Worm (Caenorhabditis elegans) whole organism, late embryonic: ENCODE data around the gene F47G3.4.

Experiments used
- C08G9.2 ChIP-seq: sonication (generic microtip); optimal IDR thresholded peaks from 2 replicates; lab custom pipeline; 2016; ENCODE audit warnings: mild to moderate bottlenecking, missing genetic modification characterization, moderate library complexity, missing compliant biosample characterization
- C38D4.7 ChIP-seq: fragments of 200-800 bp; sonication (Bioruptor generic); optimal IDR thresholded peaks from 2 replicates; lab custom pipeline; 2018; ENCODE audit warnings: mild to moderate bottlenecking, missing genetic modification characterization, moderate library complexity, missing compliant biosample characterization
- K02D7.2 ChIP-seq: sonication (generic microtip); optimal IDR thresholded peaks from 2 replicates; lab custom pipeline; 2017; ENCODE audit warnings: mild to moderate bottlenecking, missing genetic modification characterization, missing compliant biosample characterization
- K09A11.1 ChIP-seq: sonication (generic microtip); optimal IDR thresholded peaks from 2 replicates; lab custom pipeline; 2017; ENCODE audit warnings: antibody characterized with exemption, mild to moderate bottlenecking, missing genetic modification characterization, missing compliant biosample characterization; ENCODE audit not compliant: insufficient read depth
- T23F11.4 ChIP-seq: fragments of 200-800 bp; sonication (Bioruptor generic); optimal IDR thresholded peaks from 2 replicates; lab custom pipeline; 2018; ENCODE audit warnings: mild to moderate bottlenecking, missing genetic modification characterization, missing compliant biosample characterization
- Y22D7AL.16 ChIP-seq: sonication (generic microtip); optimal IDR thresholded peaks from 2 replicates; lab custom pipeline; 2016; ENCODE audit warnings: missing genetic modification characterization, missing compliant biosample characterization
- ceh-14 ChIP-seq: sonication (generic microtip); optimal IDR thresholded peaks from 2 replicates; lab custom pipeline; 2016; ENCODE audit warnings: missing genotype, missing genetic modification characterization, missing compliant biosample characterization
- ceh-2 ChIP-seq: sonication (generic microtip); optimal IDR thresholded peaks from 2 replicates; lab custom pipeline; 2016; ENCODE audit warnings: missing genotype, missing genetic modification characterization, missing compliant biosample characterization
- ceh-24 ChIP-seq: sonication (generic microtip); optimal IDR thresholded peaks from 2 replicates; lab custom pipeline; 2016; ENCODE audit warnings: mild to moderate bottlenecking, missing genetic modification characterization, missing compliant biosample characterization
- ceh-31 ChIP-seq: sonication (generic microtip); optimal IDR thresholded peaks from 2 replicates; lab custom pipeline; 2016; ENCODE audit warnings: missing genetic modification characterization, missing compliant biosample characterization
- ceh-34 ChIP-seq: sonication (generic microtip); optimal IDR thresholded peaks from 2 replicates; lab custom pipeline; 2016; ENCODE audit warnings: mild to moderate bottlenecking, missing genetic modification characterization, missing compliant biosample characterization
- ceh-45 ChIP-seq: fragments of 200-800 bp; sonication (Bioruptor generic); IDR thresholded peaks from 2 replicates; pipeline ENCODE4 v1.3.6; 2022; ENCODE audit warnings: missing genetic modification reagents, missing genetic modification characterization, missing compliant biosample characterization
- ceh-9 ChIP-seq: sonication (generic microtip); optimal IDR thresholded peaks from 2 replicates; lab custom pipeline; 2016; ENCODE audit warnings: mild to moderate bottlenecking, missing genetic modification characterization, inconsistent platforms, missing compliant biosample characterization
- dmd-4 ChIP-seq: sonication (generic microtip); optimal IDR thresholded peaks from 2 replicates; lab custom pipeline; 2016; ENCODE audit warnings: borderline replicate concordance, missing genetic modification characterization, missing compliant biosample characterization
- dve-1 ChIP-seq: sonication (generic microtip); optimal IDR thresholded peaks from 2 replicates; lab custom pipeline; 2017; ENCODE audit warnings: antibody characterized with exemption, mild to moderate bottlenecking, missing genetic modification characterization, missing compliant biosample characterization
- elt-2 ChIP-seq: sonication (generic microtip); optimal IDR thresholded peaks from 2 replicates; lab custom pipeline; 2016; ENCODE audit warnings: missing genetic modification reagents, missing genetic modification characterization, missing compliant biosample characterization
- fkh-10 ChIP-seq: fragments of 150-350 bp; optimal IDR thresholded peaks from 2 replicates; lab custom pipeline; 2014; ENCODE audit warnings: missing biosample characterization, missing genetic modification reagents, missing genetic modification characterization
- fkh-6 ChIP-seq: sonication (generic microtip); optimal IDR thresholded peaks from 2 replicates; lab custom pipeline; 2016; ENCODE audit warnings: missing genetic modification characterization, missing compliant biosample characterization
- gmeb-2 ChIP-seq: sonication (generic microtip); optimal IDR thresholded peaks from 2 replicates; lab custom pipeline; 2016; ENCODE audit warnings: missing genetic modification characterization, inconsistent platforms, missing compliant biosample characterization
- hlh-13 ChIP-seq: fragments of 200-800 bp; sonication (Bioruptor generic); optimal IDR thresholded peaks from 2 replicates; lab custom pipeline; 2018; ENCODE audit warnings: mild to moderate bottlenecking, missing genetic modification characterization, missing compliant biosample characterization
- hlh-15 ChIP-seq: sonication (generic microtip); optimal IDR thresholded peaks from 2 replicates; lab custom pipeline; 2016; ENCODE audit warnings: missing genetic modification characterization, missing compliant biosample characterization
- hlh-30 ChIP-seq: sonication (generic microtip); optimal IDR thresholded peaks from 2 replicates; lab custom pipeline; 2017; ENCODE audit warnings: antibody characterized with exemption, missing genetic modification characterization, missing compliant biosample characterization; ENCODE audit not compliant: insufficient read depth
- lim-6 ChIP-seq: sonication (generic microtip); optimal IDR thresholded peaks from 2 replicates; lab custom pipeline; 2016; ENCODE audit warnings: missing genetic modification characterization, missing compliant biosample characterization
- madf-2 ChIP-seq: sonication (generic microtip); optimal IDR thresholded peaks from 2 replicates; lab custom pipeline; 2017; ENCODE audit warnings: missing genetic modification characterization, missing compliant biosample characterization
- nfya-1 ChIP-seq: sonication (generic microtip); optimal IDR thresholded peaks from 2 replicates; lab custom pipeline; 2017; ENCODE audit warnings: missing genetic modification characterization, mild to moderate bottlenecking, missing compliant biosample characterization, antibody characterized with exemption, moderate library complexity
- nhr-11 ChIP-seq: fragments of 150-350 bp; optimal IDR thresholded peaks from 2 replicates; lab custom pipeline; 2014; ENCODE audit warnings: missing biosample characterization, missing genetic modification characterization
- nhr-232 ChIP-seq: sonication (generic microtip); optimal IDR thresholded peaks from 2 replicates; lab custom pipeline; 2016; ENCODE audit warnings: missing genetic modification characterization, missing compliant biosample characterization
- npax-4 ChIP-seq: sonication (generic microtip); optimal IDR thresholded peaks from 2 replicates; lab custom pipeline; 2016; ENCODE audit warnings: missing genetic modification characterization, missing compliant biosample characterization
- pat-9 ChIP-seq: fragments of 200-800 bp; sonication (Bioruptor generic); optimal IDR thresholded peaks from 2 replicates; lab custom pipeline; 2018; ENCODE audit warnings: mild to moderate bottlenecking, missing genetic modification characterization, moderate library complexity, missing compliant biosample characterization
- pha-2 ChIP-seq: sonication (generic microtip); optimal IDR thresholded peaks from 2 replicates; lab custom pipeline; 2017; ENCODE audit warnings: mild to moderate bottlenecking, missing genetic modification characterization, missing compliant biosample characterization
- pros-1 ChIP-seq: fragments of 150-350 bp; optimal IDR thresholded peaks from 2 replicates; lab custom pipeline; 2014; ENCODE audit warnings: missing biosample characterization, missing genetic modification reagents, missing genetic modification characterization
- ref-2 ChIP-seq: sonication (generic microtip); optimal IDR thresholded peaks from 2 replicates; lab custom pipeline; 2016; ENCODE audit warnings: missing genetic modification characterization, missing compliant biosample characterization
- rnt-1 ChIP-seq: sonication (generic microtip); optimal IDR thresholded peaks from 2 replicates; lab custom pipeline; 2016; ENCODE audit warnings: missing genetic modification characterization, missing compliant biosample characterization
- sox-2 ChIP-seq: fragments of 200-800 bp; sonication (Bioruptor generic); IDR thresholded peaks from 2 replicates; pipeline ENCODE4 v1.3.6; 2022; ENCODE audit warnings: missing genetic modification reagents, missing genetic modification characterization, missing compliant biosample characterization
- sox-4 ChIP-seq: sonication (generic microtip); optimal IDR thresholded peaks from 2 replicates; lab custom pipeline; 2017; ENCODE audit warnings: mild to moderate bottlenecking, missing genetic modification characterization, inconsistent platforms, missing compliant biosample characterization
- tbx-7 ChIP-seq: sonication (generic microtip); optimal IDR thresholded peaks from 2 replicates; lab custom pipeline; 2016; ENCODE audit warnings: missing genotype, missing genetic modification characterization, missing compliant biosample characterization
- unc-3 ChIP-seq, 2 experiments: fragments of 200-800 bp in 1 of 2; sonication (Bioruptor generic) in 1 of 2; sonication (generic microtip) in 1 of 2; conservative IDR thresholded peaks in 1 of 2; optimal IDR thresholded peaks in 1 of 2; 2 replicates each; pipeline versions ENCODE4 v1.3.6 to Lab custom; 2016 to 2022; ENCODE audit warnings: missing compliant biosample characterization in 2 of 2, missing genetic modification characterization in 2 of 2, missing genetic modification reagents in 1 of 2
- unc-86 ChIP-seq: sonication (generic microtip); optimal IDR thresholded peaks from 2 replicates; lab custom pipeline; 2016; ENCODE audit warnings: missing genetic modification characterization, missing compliant biosample characterization

Gene F47G3.4

DNA sequence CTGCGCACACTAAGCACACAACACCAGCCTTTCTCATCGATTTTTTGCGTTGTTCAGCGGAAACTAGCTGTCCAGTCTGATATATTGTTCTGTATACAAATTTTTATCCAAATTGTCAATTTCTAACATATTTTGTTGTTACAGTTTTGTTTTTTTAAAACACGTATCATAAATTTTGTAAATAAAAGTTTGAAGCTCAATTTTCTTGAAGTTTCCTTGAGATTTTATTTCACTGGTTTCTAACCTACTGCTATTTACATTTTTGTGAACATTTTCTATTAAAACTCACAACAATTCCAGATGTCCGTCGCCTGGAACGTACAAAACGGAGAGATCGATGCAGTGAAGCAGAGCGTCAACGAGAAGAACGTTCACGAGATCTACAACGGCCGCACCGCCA lies 25.8 kb downstream of the F47G3.4 start, which contains the start of gene mtpn-1:
Gene mtpn-1 (plus strand): TSS at position 301 of the 400 bp plus-strand sequence.
- TF ChIP-seq ceh-31 (no peak), hlh-13 (GFP tag; lab: Kevin White, UChicago) (no peak), lim-6 (tag; lab: Kevin White, UChicago) (no peak), elt-2 (tag; lab: Kevin White, UChicago) (no peak), dve-1 (no peak), ceh-2 (no peak), ref-2 (tag; lab: Kevin White, UChicago) (no peak), sox-4 (tag; lab: Kevin White, UChicago) (no peak), unc-86 (tag; lab: Kevin White, UChicago) (no peak)
- TF ChIP-seq, all 69 proteins: peak for 0

DNA sequence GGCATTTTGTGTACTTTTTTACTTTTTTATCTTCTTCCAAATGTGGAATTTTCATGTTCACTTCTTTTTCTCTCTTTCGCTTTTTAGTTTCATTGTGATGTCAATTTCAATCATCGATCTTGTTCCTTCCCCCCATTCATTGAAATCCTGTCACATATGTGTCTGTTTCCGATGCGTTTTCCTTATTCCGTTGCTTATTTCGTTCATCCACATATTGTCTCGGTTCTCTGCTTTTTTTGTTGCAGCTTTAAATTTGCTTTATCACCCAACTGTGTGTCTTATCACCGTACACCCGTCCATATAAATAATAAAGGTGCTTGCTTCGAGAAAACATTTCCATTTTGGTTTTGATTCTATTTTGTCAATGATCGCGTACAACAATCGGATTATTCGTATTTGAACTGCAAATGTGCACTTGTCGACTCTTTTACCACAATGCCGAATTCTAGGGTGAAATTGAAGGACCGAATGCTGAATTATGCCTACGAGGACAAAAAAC lies 27.9 kb downstream of the F47G3.4 start, which contains the start of the genes C43H6.12 and trpp-12:
Gene C43H6.12 (plus strand): TSS at position 365 of the 499 bp plus-strand sequence.
Gene trpp-12 (plus strand): TSS at position 449 of the 499 bp plus-strand sequence.
- no peak for TF ChIP-seq fkh-10
- TF ChIP-seq pha-2 (tag; lab: Kevin White, UChicago), result no peak
- TF ChIP-seq ceh-2, result no peak
- TF ChIP-seq C08G9.2 (tag; lab: Kevin White, UChicago), result no peak
- no peak for TF ChIP-seq ceh-34 (tag; lab: Kevin White, UChicago)
- no peak for TF ChIP-seq madf-2 (tag; lab: Kevin White, UChicago)

DNA sequence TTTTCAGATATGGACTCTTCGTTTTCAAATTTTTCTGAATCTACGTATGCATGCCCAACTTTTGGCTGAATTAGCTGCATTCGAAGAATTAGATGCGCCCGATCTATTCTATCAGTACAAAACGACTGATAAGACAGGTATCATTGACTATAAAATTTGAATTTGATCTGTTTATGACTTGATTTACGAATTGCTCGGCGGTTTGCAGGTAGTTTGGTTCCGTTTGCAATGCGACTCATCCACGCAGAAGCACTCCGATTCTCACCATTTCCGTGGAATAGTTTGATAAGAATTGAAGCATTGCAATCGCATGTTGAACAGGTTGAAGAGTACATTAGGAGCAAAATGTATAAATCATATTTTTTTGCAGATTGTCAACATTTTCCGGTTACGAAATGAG lies 29.6 kb downstream of the F47G3.4 start:
- TF ChIP-seq fkh-6 (tag; lab: Kevin White, UChicago), result no peak
- no peak for TF ChIP-seq ceh-45 (GFP tag; lab: Robert Waterston, UW)
- TF ChIP-seq T23F11.4 (GFP tag; lab: Kevin White, UChicago), result no peak
- no peak for TF ChIP-seq pha-2 (tag; lab: Kevin White, UChicago)
- TF ChIP-seq ceh-24 (tag; lab: Kevin White, UChicago), result no peak
- TF ChIP-seq hlh-13 (GFP tag; lab: Kevin White, UChicago), result no peak

DNA sequence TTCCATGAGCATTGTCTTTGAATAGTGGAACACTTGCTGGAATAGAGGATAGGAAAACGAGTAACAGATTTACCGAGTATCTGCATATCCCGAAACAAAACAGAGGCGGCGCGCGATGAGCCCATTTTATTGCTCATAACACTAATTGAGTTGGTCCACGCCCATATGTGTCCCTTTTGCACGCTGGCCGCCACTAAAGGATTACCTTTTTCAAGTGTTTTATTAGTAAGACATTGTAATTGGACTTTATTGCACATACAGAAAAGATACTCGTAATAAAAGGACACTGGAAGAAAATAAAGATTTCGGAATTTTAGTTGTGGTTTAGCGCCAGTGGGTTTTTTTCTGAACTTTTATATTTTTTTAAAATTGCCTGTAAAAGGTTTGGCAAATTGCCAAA lies 31.9 kb downstream of the F47G3.4 start, which contains the start of gene hlh-15:
Gene hlh-15 (minus strand): TSS at position 101 of the 400 bp plus-strand sequence.
- TF ChIP-seq gmeb-2 (tag; lab: Kevin White, UChicago) (no peak), C38D4.7 (GFP tag; lab: Kevin White, UChicago) (no peak), ceh-14 (no peak), hlh-15 (tag; lab: Kevin White, UChicago) (no peak), dmd-4 (tag; lab: Kevin White, UChicago) (no peak), lim-6 (tag; lab: Kevin White, UChicago) (no peak), npax-4 (no peak), hlh-13 (GFP tag; lab: Kevin White, UChicago) (no peak), sox-4 (tag; lab: Kevin White, UChicago) (no peak), K02D7.2 (tag; lab: Kevin White, UChicago) (no peak), dve-1 (no peak), Y22D7AL.16 (tag; lab: Kevin White, UChicago) (no peak), nhr-11 (tag; lab: Kevin White, UChicago) (no peak), pros-1 (tag; lab: Kevin White, UChicago) (no peak), unc-3 (GFP tag; conservative IDR thresholded peaks at IDR 0.05; lab: Robert Waterston, UW) (no peak), unc-3 (tag; optimal IDR thresholded peaks at IDR 0.05; lab: Kevin White, UChicago) (no peak), ref-2 (tag; lab: Kevin White, UChicago) (no peak)
- TF ChIP-seq, all 69 proteins: peak for 0

DNA sequence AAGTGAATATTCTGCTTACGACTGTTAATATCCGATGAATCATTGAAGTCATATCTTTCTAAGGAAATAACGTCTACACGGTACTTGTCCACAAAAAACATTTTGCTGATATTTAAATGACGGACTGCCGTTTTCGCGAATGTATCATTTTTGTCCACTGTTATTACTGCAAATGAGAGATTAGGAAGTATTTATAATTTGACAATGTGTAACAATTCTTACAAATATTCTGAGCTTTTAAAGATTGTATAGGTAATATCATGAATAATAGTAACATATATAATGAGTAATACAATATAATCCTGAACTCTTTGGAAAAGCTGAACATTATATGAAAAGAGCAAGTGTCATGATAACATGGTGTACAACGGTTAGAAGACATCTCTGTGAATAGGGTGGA lies 38.4 kb downstream of the F47G3.4 start, which contains the start of gene glr-7:
Gene glr-7 (minus strand): TSS at position 101 of the 400 bp plus-strand sequence.
- TF ChIP-seq elt-2 (tag; lab: Kevin White, UChicago) (no peak), ceh-14 (no peak), fkh-6 (tag; lab: Kevin White, UChicago) (no peak), hlh-30 (no peak), hlh-13 (GFP tag; lab: Kevin White, UChicago) (no peak), dve-1 (no peak), rnt-1 (tag; lab: Kevin White, UChicago) (no peak), C38D4.7 (GFP tag; lab: Kevin White, UChicago) (no peak), ceh-2 (no peak), nhr-11 (tag; lab: Kevin White, UChicago) (no peak), ceh-34 (tag; lab: Kevin White, UChicago) (no peak), tbx-7 (tag; lab: Kevin White, UChicago) (no peak), pat-9 (tag; lab: Kevin White, UChicago) (no peak), sox-2 (GFP tag; lab: Robert Waterston, UW) (no peak), ceh-9 (no peak), nfya-1 (tag; lab: Kevin White, UChicago) (no peak), K09A11.1 (no peak), nhr-232 (tag; lab: Kevin White, UChicago) (no peak), fkh-10 (no peak)
